Worm (Caenorhabditis elegans) whole organism, late embryonic: Measurements from ENCODE around the gene srbc-23.

Experiments
- C38D4.7 ChIP-seq: fragments of 200-800 bp; sonication (Bioruptor generic); optimal IDR thresholded peaks from 2 replicates; lab custom pipeline; 2018; ENCODE audit warnings: mild to moderate bottlenecking, missing genetic modification characterization, moderate library complexity, missing compliant biosample characterization
- F13H6.1 ChIP-seq: sonication (generic microtip); optimal IDR thresholded peaks from 2 replicates; lab custom pipeline; 2016; ENCODE audit warnings: missing genetic modification characterization, missing compliant biosample characterization
- K02D7.2 ChIP-seq: sonication (generic microtip); optimal IDR thresholded peaks from 2 replicates; lab custom pipeline; 2017; ENCODE audit warnings: mild to moderate bottlenecking, missing genetic modification characterization, missing compliant biosample characterization
- T23F11.4 ChIP-seq: fragments of 200-800 bp; sonication (Bioruptor generic); optimal IDR thresholded peaks from 2 replicates; lab custom pipeline; 2018; ENCODE audit warnings: mild to moderate bottlenecking, missing genetic modification characterization, missing compliant biosample characterization
- ama-1 ChIP-seq: fragments of 150-350 bp; optimal IDR thresholded peaks from 2 replicates; lab custom pipeline; 2014
- ceh-14 ChIP-seq: sonication (generic microtip); optimal IDR thresholded peaks from 2 replicates; lab custom pipeline; 2016; ENCODE audit warnings: missing genotype, missing genetic modification characterization, missing compliant biosample characterization
- ceh-18 ChIP-seq: sonication (generic microtip); optimal IDR thresholded peaks from 2 replicates; lab custom pipeline; 2016; ENCODE audit warnings: missing genetic modification characterization, missing compliant biosample characterization
- ceh-2 ChIP-seq: sonication (generic microtip); optimal IDR thresholded peaks from 2 replicates; lab custom pipeline; 2016; ENCODE audit warnings: missing genotype, missing genetic modification characterization, missing compliant biosample characterization
- ceh-30 ChIP-seq: fragments of 150-350 bp; optimal IDR thresholded peaks from 2 replicates; lab custom pipeline; 2014; ENCODE audit warnings: missing biosample characterization, missing genetic modification characterization
- ceh-45 ChIP-seq: fragments of 200-800 bp; sonication (Bioruptor generic); IDR thresholded peaks from 2 replicates; pipeline ENCODE4 v1.3.6; 2022; ENCODE audit warnings: missing genetic modification reagents, missing genetic modification characterization, missing compliant biosample characterization
- ceh-6 ChIP-seq: fragments of 200-800 bp; sonication (Bioruptor generic); optimal IDR thresholded peaks from 2 replicates; lab custom pipeline; 2018; ENCODE audit warnings: mild to moderate bottlenecking, missing genetic modification characterization, missing compliant biosample characterization
- ceh-9 ChIP-seq: sonication (generic microtip); optimal IDR thresholded peaks from 2 replicates; lab custom pipeline; 2016; ENCODE audit warnings: mild to moderate bottlenecking, missing genetic modification characterization, inconsistent platforms, missing compliant biosample characterization
- che-1 ChIP-seq: sonication (generic microtip); optimal IDR thresholded peaks from 2 replicates; lab custom pipeline; 2016; ENCODE audit warnings: mild to moderate bottlenecking, missing genetic modification characterization, missing compliant biosample characterization
- elt-4 ChIP-seq: sonication (generic microtip); optimal IDR thresholded peaks from 2 replicates; lab custom pipeline; 2016; ENCODE audit warnings: missing genetic modification characterization, missing compliant biosample characterization
- ets-4 ChIP-seq: sonication (generic microtip); optimal IDR thresholded peaks from 2 replicates; lab custom pipeline; 2016; ENCODE audit warnings: missing genetic modification characterization, missing compliant biosample characterization
- fax-1 ChIP-seq: sonication (generic microtip); optimal IDR thresholded peaks from 2 replicates; lab custom pipeline; 2016; ENCODE audit warnings: missing genotype, missing genetic modification characterization, missing compliant biosample characterization
- fkh-10 ChIP-seq: fragments of 150-350 bp; optimal IDR thresholded peaks from 2 replicates; lab custom pipeline; 2014; ENCODE audit warnings: missing biosample characterization, missing genetic modification reagents, missing genetic modification characterization
- fkh-6 ChIP-seq: sonication (generic microtip); optimal IDR thresholded peaks from 2 replicates; lab custom pipeline; 2016; ENCODE audit warnings: missing genetic modification characterization, missing compliant biosample characterization
- hlh-13 ChIP-seq: fragments of 200-800 bp; sonication (Bioruptor generic); optimal IDR thresholded peaks from 2 replicates; lab custom pipeline; 2018; ENCODE audit warnings: mild to moderate bottlenecking, missing genetic modification characterization, missing compliant biosample characterization
- hlh-15 ChIP-seq: sonication (generic microtip); optimal IDR thresholded peaks from 2 replicates; lab custom pipeline; 2016; ENCODE audit warnings: missing genetic modification characterization, missing compliant biosample characterization
- hlh-6 ChIP-seq: sonication (generic microtip); optimal IDR thresholded peaks from 2 replicates; lab custom pipeline; 2016; ENCODE audit warnings: missing genotype, missing genetic modification characterization, missing compliant biosample characterization
- lim-6 ChIP-seq: sonication (generic microtip); optimal IDR thresholded peaks from 2 replicates; lab custom pipeline; 2016; ENCODE audit warnings: missing genetic modification characterization, missing compliant biosample characterization
- madf-2 ChIP-seq: sonication (generic microtip); optimal IDR thresholded peaks from 2 replicates; lab custom pipeline; 2017; ENCODE audit warnings: missing genetic modification characterization, missing compliant biosample characterization
- npax-4 ChIP-seq: sonication (generic microtip); optimal IDR thresholded peaks from 2 replicates; lab custom pipeline; 2016; ENCODE audit warnings: missing genetic modification characterization, missing compliant biosample characterization
- odd-2 ChIP-seq: sonication (generic microtip); optimal IDR thresholded peaks from 2 replicates; lab custom pipeline; 2017; ENCODE audit warnings: antibody characterized with exemption, mild to moderate bottlenecking, missing genetic modification characterization, missing compliant biosample characterization
- pax-1 ChIP-seq: fragments of 150-350 bp; optimal IDR thresholded peaks from 2 replicates; lab custom pipeline; 2014; ENCODE audit warnings: missing biosample characterization, missing genetic modification characterization
- pha-4 ChIP-seq: fragments of 150-350 bp; optimal IDR thresholded peaks from 2 replicates; lab custom pipeline; 2018; ENCODE audit warnings: missing biosample characterization, missing genetic modification reagents, missing genetic modification characterization
- pqm-1 ChIP-seq: sonication (generic microtip); optimal IDR thresholded peaks from 2 replicates; lab custom pipeline; 2016; ENCODE audit warnings: missing genetic modification characterization, missing compliant biosample characterization
- rnt-1 ChIP-seq: sonication (generic microtip); optimal IDR thresholded peaks from 2 replicates; lab custom pipeline; 2016; ENCODE audit warnings: missing genetic modification characterization, missing compliant biosample characterization
- sox-2 ChIP-seq: fragments of 200-800 bp; sonication (Bioruptor generic); IDR thresholded peaks from 2 replicates; pipeline ENCODE4 v1.3.6; 2022; ENCODE audit warnings: missing genetic modification reagents, missing genetic modification characterization, missing compliant biosample characterization
- sox-4 ChIP-seq: sonication (generic microtip); optimal IDR thresholded peaks from 2 replicates; lab custom pipeline; 2017; ENCODE audit warnings: mild to moderate bottlenecking, missing genetic modification characterization, inconsistent platforms, missing compliant biosample characterization
- tbx-2 ChIP-seq: sonication (generic microtip); optimal IDR thresholded peaks from 2 replicates; lab custom pipeline; 2016; ENCODE audit warnings: missing genetic modification characterization, missing compliant biosample characterization
- tbx-7 ChIP-seq: sonication (generic microtip); optimal IDR thresholded peaks from 2 replicates; lab custom pipeline; 2016; ENCODE audit warnings: missing genotype, missing genetic modification characterization, missing compliant biosample characterization
- unc-42 ChIP-seq: sonication (generic microtip); optimal IDR thresholded peaks from 2 replicates; lab custom pipeline; 2016; ENCODE audit warnings: missing genotype, missing genetic modification characterization, missing compliant biosample characterization
- unc-86 ChIP-seq: sonication (generic microtip); optimal IDR thresholded peaks from 2 replicates; lab custom pipeline; 2016; ENCODE audit warnings: missing genetic modification characterization, missing compliant biosample characterization
- zip-5 ChIP-seq: sonication (generic microtip); optimal IDR thresholded peaks from 2 replicates; lab custom pipeline; 2016; ENCODE audit warnings: missing genetic modification characterization, missing compliant biosample characterization
- ztf-16 ChIP-seq: sonication (generic microtip); optimal IDR thresholded peaks from 2 replicates; lab custom pipeline; 2017; ENCODE audit warnings: missing genetic modification characterization, missing compliant biosample characterization

The srbc-23 gene

DNA sequence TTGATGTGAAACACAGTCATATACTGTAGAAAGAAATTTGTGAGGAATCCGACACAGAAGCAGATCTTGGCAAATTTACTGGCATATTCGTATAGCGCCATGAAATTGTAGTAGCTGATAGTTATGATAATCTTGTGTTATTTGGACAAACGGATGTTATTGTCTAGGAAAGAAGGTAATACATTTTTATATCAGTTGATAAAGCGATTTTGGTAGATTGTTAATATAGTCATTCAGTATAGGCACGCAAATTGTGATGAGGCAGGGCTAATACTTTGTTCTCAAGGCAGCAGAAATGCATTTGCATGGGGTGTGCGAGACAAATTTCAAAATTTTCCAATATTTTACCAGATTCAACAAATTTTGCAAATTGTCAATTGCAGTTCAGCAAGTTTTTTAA, 7.3 kb upstream of the srbc-23 start, which contains the start of gene str-52:
Gene str-52 (minus strand): TSS at position 101 of the 400 bp plus-strand sequence.
- TF ChIP-seq unc-42 (tag; lab: Kevin White, UChicago), result no peak
- TF ChIP-seq odd-2 (tag; lab: Kevin White, UChicago), result no peak
- no peak for TF ChIP-seq hlh-15 (tag; lab: Kevin White, UChicago)
- no peak for TF ChIP-seq che-1 (tag; lab: Kevin White, UChicago)
- TF ChIP-seq K02D7.2 (tag; lab: Kevin White, UChicago), result no peak
- TF ChIP-seq madf-2 (tag; lab: Kevin White, UChicago), result no peak
- TF ChIP-seq ceh-30, result no peak
- TF ChIP-seq rnt-1 (tag; lab: Kevin White, UChicago), result no peak
- no peak for TF ChIP-seq ceh-2 (tag; lab: Kevin White, UChicago)
- no peak for TF ChIP-seq hlh-13 (GFP tag; lab: Kevin White, UChicago)
- TF ChIP-seq ceh-9 (tag; lab: Kevin White, UChicago), result no peak
- no peak for TF ChIP-seq pax-1 (tag; lab: Kevin White, UChicago)
- no peak for TF ChIP-seq zip-5
- no peak for TF ChIP-seq fkh-10 (GFP tag; lab: Kevin White, UChicago)
- TF ChIP-seq pqm-1, result no peak
- TF ChIP-seq T23F11.4 (GFP tag; lab: Kevin White, UChicago), result no peak
- TF ChIP-seq elt-4 (tag; lab: Kevin White, UChicago), result no peak

DNA sequence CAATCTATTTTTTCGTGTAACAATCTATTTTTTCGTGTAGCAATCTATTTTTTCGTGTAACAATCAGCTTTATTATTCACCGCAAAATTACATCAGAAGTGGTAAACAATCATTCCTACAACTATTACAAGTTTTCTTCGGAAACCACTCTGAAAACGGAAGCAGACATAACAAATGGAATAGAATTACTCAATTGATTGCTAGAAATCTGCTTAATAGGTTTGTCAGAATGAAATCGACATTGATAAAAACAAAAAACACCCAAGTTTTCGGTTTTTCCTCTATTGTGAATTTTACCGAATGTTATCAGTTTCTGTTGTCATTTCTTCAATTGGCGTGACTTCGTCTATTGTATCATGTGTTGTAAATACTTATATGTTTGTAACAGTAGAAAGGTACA, 6.6 kb upstream of the srbc-23 start, which contains the start of gene srbc-20:
Gene srbc-20 (plus strand): TSS at position 301 of the 400 bp plus-strand sequence.
- TF ChIP-seq ceh-18 (no peak), fax-1 (tag; lab: Kevin White, UChicago) (no peak), C38D4.7 (GFP tag; lab: Kevin White, UChicago) (no peak), sox-4 (no peak), ceh-6 (GFP tag; lab: Kevin White, UChicago) (no peak), pax-1 (tag; lab: Kevin White, UChicago) (no peak), unc-86 (tag; lab: Kevin White, UChicago) (no peak), unc-42 (tag; lab: Kevin White, UChicago) (no peak), tbx-7 (tag; lab: Kevin White, UChicago) (no peak), tbx-2 (tag; lab: Kevin White, UChicago) (no peak), npax-4 (no peak), pqm-1 (no peak), sox-2 (GFP tag; lab: Robert Waterston, UW) (no peak), ceh-2 (tag; lab: Kevin White, UChicago) (no peak), F13H6.1 (tag; lab: Kevin White, UChicago) (no peak)

ce11 chrV:2149432-2149831, 3.9 kb upstream of the srbc-23 start, which contains the start of gene C45H4.21:
Gene C45H4.21 (minus strand): TSS chrV:2149532.
- TF ChIP-seq che-1 (tag; lab: Kevin White, UChicago) (no peak), unc-42 (tag; lab: Kevin White, UChicago) (no peak), npax-4 (no peak), hlh-6 (tag; lab: Kevin White, UChicago) (no peak), ceh-18 (no peak), ama-1 (lab: Kevin White, UChicago) (no peak), pha-4 (tag; lab: Kevin White, UChicago) (no peak), hlh-15 (tag; lab: Kevin White, UChicago) (no peak)

ce11 chrV:2150876-2151275, 2.5 kb upstream of the srbc-23 start, which contains the start of gene C45H4.13:
Gene C45H4.13 (minus strand): TSS chrV:2150976.
- TF ChIP-seq tbx-7 (tag; lab: Kevin White, UChicago), result no peak
- TF ChIP-seq odd-2 (tag; lab: Kevin White, UChicago), result no peak
- TF ChIP-seq ets-4 (tag; lab: Kevin White, UChicago), result no peak
- TF ChIP-seq elt-4 (tag; lab: Kevin White, UChicago), result no peak
- TF ChIP-seq ztf-16 (tag; lab: Kevin White, UChicago), result no peak
- TF ChIP-seq ceh-18, result no peak
- no peak for TF ChIP-seq ceh-14 (tag; lab: Kevin White, UChicago)

DNA sequence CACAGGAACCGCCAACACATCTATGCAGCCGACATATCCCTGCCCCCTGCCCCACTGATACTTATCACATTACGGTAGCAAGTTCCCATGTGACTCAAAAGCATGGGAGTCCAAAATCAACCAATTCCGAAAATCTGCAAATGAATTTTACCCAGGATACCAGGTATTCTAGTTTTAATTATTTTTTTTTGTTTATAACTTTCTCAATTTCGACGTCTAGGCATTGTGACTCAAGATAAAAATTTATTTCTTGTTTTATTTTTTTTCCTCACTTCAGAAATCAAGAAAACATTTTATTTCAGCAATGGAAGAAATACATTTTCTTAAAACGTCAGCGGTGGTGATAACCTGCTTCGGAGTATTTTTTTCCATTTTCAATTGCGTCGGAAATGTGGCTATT, 1.9 kb upstream of the srbc-23 start, which contains the start of gene srbc-24:
Gene srbc-24 (plus strand): TSS at position 301 of the 400 bp plus-strand sequence.
- TF ChIP-seq fkh-6 (tag; lab: Kevin White, UChicago) (no peak), lim-6 (no peak), ama-1 (lab: Kevin White, UChicago) (no peak), C38D4.7 (GFP tag; lab: Kevin White, UChicago) (no peak), ceh-45 (GFP tag; lab: Robert Waterston, UW) (no peak), odd-2 (tag; lab: Kevin White, UChicago) (no peak), hlh-13 (GFP tag; lab: Kevin White, UChicago) (no peak)
